Worm (Caenorhabditis elegans) whole organism, L4 larva: ENCODE measurements around the gene K11E4.6.

Experiments
- D1046.2 ChIP-seq: fragments of 200-800 bp; sonication (Bioruptor generic); IDR thresholded peaks from 2 replicates; pipeline ENCODE4 v1.3.6; 2022; ENCODE audit warnings: missing genetic modification characterization, missing compliant biosample characterization
- F10B5.3 ChIP-seq: sonication (generic microtip); optimal IDR thresholded peaks from 2 replicates; lab custom pipeline; 2016; ENCODE audit warnings: mild to moderate bottlenecking, missing genetic modification characterization, missing compliant biosample characterization
- F26F4.8 ChIP-seq: fragments of 200-800 bp; sonication (Bioruptor generic); conservative IDR thresholded peaks from 2 replicates; pipeline ENCODE4 v1.3.6; 2022; ENCODE audit warnings: missing genetic modification characterization, missing compliant biosample characterization
- F44E2.7 ChIP-seq: fragments of 200-800 bp; sonication (Bioruptor generic); IDR thresholded peaks from 2 replicates; pipeline ENCODE4 v2.1.2; 2022; ENCODE audit warnings: missing genetic modification characterization, missing compliant biosample characterization
- Y48G9A.11 ChIP-seq: fragments of 200-800 bp; sonication (Bioruptor generic); IDR thresholded peaks from 2 replicates; pipeline ENCODE4 v1.3.6; 2022; ENCODE audit warnings: missing genetic modification reagents, missing genetic modification characterization, missing compliant biosample characterization
- aly-2 ChIP-seq: sonication (generic microtip); optimal IDR thresholded peaks from 2 replicates; lab custom pipeline; 2018; ENCODE audit warnings: missing biosample characterization, missing genetic modification characterization
- ama-1 ChIP-seq: fragments of 150-350 bp; optimal IDR thresholded peaks from 2 replicates; lab custom pipeline; 2014; ENCODE audit warnings: inconsistent platforms, mixed read lengths
- ceh-20 ChIP-seq: fragments of 200-800 bp; sonication (Bioruptor generic); IDR thresholded peaks from 2 replicates; pipeline ENCODE4 v1.3.6; 2022; ENCODE audit warnings: missing genetic modification reagents, missing genetic modification characterization, missing compliant biosample characterization
- ceh-32 ChIP-seq: sonication (generic microtip); optimal IDR thresholded peaks from 2 replicates; lab custom pipeline; 2016; ENCODE audit warnings: mild to moderate bottlenecking, missing genetic modification characterization, missing compliant biosample characterization; ENCODE audit not compliant: poor library complexity
- ceh-62 ChIP-seq: sonication (generic microtip); optimal IDR thresholded peaks from 2 replicates; lab custom pipeline; 2017; ENCODE audit warnings: missing biosample characterization, missing genetic modification characterization
- cey-2 ChIP-seq: sonication (generic microtip); optimal IDR thresholded peaks from 3 replicates; lab custom pipeline; 2017; ENCODE audit warnings: missing genetic modification characterization, mild to moderate bottlenecking, missing compliant biosample characterization, antibody characterized with exemption, borderline replicate concordance; ENCODE audit not compliant: insufficient read depth
- ctbp-1 ChIP-seq: fragments of 200-800 bp; sonication (Bioruptor generic); IDR thresholded peaks from 2 replicates; pipeline ENCODE4 v1.3.6; 2022; ENCODE audit warnings: missing genetic modification reagents, missing genetic modification characterization, missing compliant biosample characterization
- daf-16 ChIP-seq, 3 experiments: sonication (generic microtip); optimal IDR thresholded peaks; 2 replicates each; lab custom pipeline; 2016 to 2017; ENCODE audit warnings: missing genetic modification characterization in 3 of 3, missing genetic modification reagents in 3 of 3, mild to moderate bottlenecking in 2 of 3, missing compliant biosample characterization in 2 of 3, missing biosample characterization in 1 of 3, moderate library complexity in 1 of 3
- daf-19 ChIP-seq: fragments of 200-800 bp; sonication (Bioruptor generic); conservative IDR thresholded peaks from 2 replicates; pipeline ENCODE4 v1.3.6; 2022; ENCODE audit warnings: missing genetic modification characterization, missing compliant biosample characterization
- daf-8 ChIP-seq: fragments of 200-800 bp; sonication (Bioruptor generic); IDR thresholded peaks from 2 replicates; pipeline ENCODE4 v1.3.6; 2022; ENCODE audit warnings: missing genetic modification characterization, missing compliant biosample characterization
- dmd-6 ChIP-seq: fragments of 200-800 bp; sonication (Bioruptor generic); IDR thresholded peaks from 2 replicates; pipeline ENCODE4 v1.3.6; 2022; ENCODE audit warnings: missing genetic modification reagents, missing genetic modification characterization, missing compliant biosample characterization
- dmd-9 ChIP-seq: fragments of 200-800 bp; sonication (Bioruptor generic); IDR thresholded peaks from 2 replicates; pipeline ENCODE4 v1.3.6; 2022; ENCODE audit warnings: missing genetic modification reagents, missing genetic modification characterization, missing compliant biosample characterization
- dpl-1 ChIP-seq: fragments of 150-350 bp; optimal IDR thresholded peaks from 2 replicates; lab custom pipeline; 2014; ENCODE audit warnings: missing biosample characterization, missing genetic modification reagents, missing genetic modification characterization
- dve-1 ChIP-seq: sonication (generic microtip); optimal IDR thresholded peaks from 2 replicates; lab custom pipeline; 2017; ENCODE audit warnings: antibody characterized with exemption, mild to moderate bottlenecking, missing genetic modification characterization, missing compliant biosample characterization; ENCODE audit not compliant: insufficient read depth
- egl-43 ChIP-seq: fragments of 200-800 bp; sonication (Bioruptor generic); IDR thresholded peaks from 2 replicates; pipeline ENCODE4 v1.3.6; 2022; ENCODE audit warnings: missing genetic modification reagents, missing genetic modification characterization, missing compliant biosample characterization
- fos-1 ChIP-seq: fragments of 150-350 bp; optimal IDR thresholded peaks from 2 replicates; lab custom pipeline; 2014; ENCODE audit warnings: missing biosample characterization, missing genetic modification characterization
- hif-1 ChIP-seq, 2 experiments: sonication (generic microtip); optimal IDR thresholded peaks; 2 replicates each; lab custom pipeline; 2016 to 2017; ENCODE audit warnings: missing compliant biosample characterization in 2 of 2, missing genetic modification characterization in 2 of 2, missing genetic modification reagents in 2 of 2, missing genotype in 2 of 2, mild to moderate bottlenecking in 1 of 2
- hlh-30 ChIP-seq: sonication (generic microtip); optimal IDR thresholded peaks from 2 replicates; lab custom pipeline; 2017; ENCODE audit warnings: antibody characterized with exemption, mild to moderate bottlenecking, missing genetic modification characterization, missing compliant biosample characterization; ENCODE audit not compliant: insufficient read depth
- hmg-1.1 ChIP-seq: fragments of 200-800 bp; sonication (Bioruptor generic); IDR thresholded peaks from 2 replicates; pipeline ENCODE4 v1.3.6; 2022; ENCODE audit warnings: missing genetic modification reagents, missing genetic modification characterization, missing compliant biosample characterization
- jun-1 ChIP-seq: fragments of 150-350 bp; optimal IDR thresholded peaks from 2 replicates; lab custom pipeline; 2014; ENCODE audit warnings: missing biosample characterization, missing genetic modification reagents, missing genetic modification characterization
- lin-1 ChIP-seq: fragments of 200-800 bp; sonication (Bioruptor generic); IDR thresholded peaks from 2 replicates; pipeline ENCODE4 v1.3.6; 2022; ENCODE audit warnings: missing genetic modification reagents, missing genetic modification characterization, missing compliant biosample characterization
- lin-15B ChIP-seq: fragments of 150-350 bp; sonication (generic microtip); optimal IDR thresholded peaks from 3 replicates; lab custom pipeline; 2014; ENCODE audit warnings: missing biosample characterization, missing genetic modification characterization
- lin-38 ChIP-seq: fragments of 200-800 bp; sonication (Bioruptor generic); IDR thresholded peaks from 2 replicates; pipeline ENCODE4 v1.3.6; 2022; ENCODE audit warnings: missing genetic modification reagents, missing genetic modification characterization, missing compliant biosample characterization
- lin-39 ChIP-seq: fragments of 150-350 bp; optimal IDR thresholded peaks from 2 replicates; lab custom pipeline; 2014; ENCODE audit warnings: missing biosample characterization, missing genetic modification reagents, missing genetic modification characterization
- lir-3 ChIP-seq: sonication (generic microtip); optimal IDR thresholded peaks from 2 replicates; lab custom pipeline; 2016; ENCODE audit warnings: mild to moderate bottlenecking, missing genetic modification characterization, missing compliant biosample characterization
- mdl-1 ChIP-seq, 2 experiments: fragments of 150-350 bp in 1 of 2; sonication (generic microtip) in 1 of 2; optimal IDR thresholded peaks; 2 replicates each; lab custom pipeline; 2014 to 2017; ENCODE audit warnings: missing biosample characterization in 2 of 2, missing genetic modification characterization in 2 of 2
- mdt-29 ChIP-seq: fragments of 200-800 bp; sonication (Bioruptor generic); IDR thresholded peaks from 2 replicates; pipeline ENCODE4 v1.3.6; 2022; ENCODE audit warnings: missing genetic modification reagents, missing genetic modification characterization, missing compliant biosample characterization
- mep-1 ChIP-seq: fragments of 150-350 bp; sonication (generic microtip); optimal IDR thresholded peaks from 3 replicates; lab custom pipeline; 2014; ENCODE audit warnings: missing biosample characterization, missing genetic modification characterization
- mes-2 ChIP-seq: sonication (generic microtip); optimal IDR thresholded peaks from 2 replicates; lab custom pipeline; 2016; ENCODE audit warnings: missing genotype, mild to moderate bottlenecking, missing genetic modification characterization, missing compliant biosample characterization; ENCODE audit not compliant: poor library complexity, severe bottlenecking
- mxl-2 ChIP-seq: fragments of 200-800 bp; sonication (Bioruptor generic); conservative IDR thresholded peaks from 2 replicates; pipeline ENCODE4 v1.3.6; 2022; ENCODE audit warnings: missing genetic modification reagents, missing genetic modification characterization, missing compliant biosample characterization
- nhr-111 ChIP-seq: fragments of 200-800 bp; sonication (Bioruptor generic); optimal IDR thresholded peaks from 2 replicates; lab custom pipeline; 2018; ENCODE audit warnings: mild to moderate bottlenecking, missing genetic modification characterization, missing compliant biosample characterization
- nhr-25 ChIP-seq: sonication (generic microtip); optimal IDR thresholded peaks from 2 replicates; lab custom pipeline; 2017; ENCODE audit warnings: missing genetic modification characterization, mild to moderate bottlenecking, missing compliant biosample characterization, antibody characterized with exemption, moderate library complexity, borderline replicate concordance; ENCODE audit not compliant: insufficient read depth
- nhr-41 ChIP-seq: fragments of 200-800 bp; sonication (Bioruptor generic); IDR thresholded peaks from 2 replicates; pipeline ENCODE4 v1.3.6; 2022; ENCODE audit warnings: missing genetic modification reagents, missing genetic modification characterization, missing compliant biosample characterization
- nhr-6 ChIP-seq: fragments of 150-350 bp; optimal IDR thresholded peaks from 2 replicates; lab custom pipeline; 2014; ENCODE audit warnings: missing biosample characterization, missing genetic modification characterization
- nhr-77 ChIP-seq: fragments of 150-350 bp; optimal IDR thresholded peaks from 2 replicates; lab custom pipeline; 2014; ENCODE audit warnings: missing biosample characterization, missing genetic modification characterization
- php-3 ChIP-seq: fragments of 200-800 bp; sonication (Bioruptor generic); IDR thresholded peaks from 2 replicates; pipeline ENCODE4 v1.3.6; 2022; ENCODE audit warnings: missing genetic modification reagents, missing genetic modification characterization, missing compliant biosample characterization
- saeg-2 ChIP-seq: fragments of 200-800 bp; sonication (Bioruptor generic); IDR thresholded peaks from 2 replicates; pipeline ENCODE4 v1.3.6; 2022; ENCODE audit warnings: missing genetic modification reagents, missing genetic modification characterization, missing compliant biosample characterization
- sdz-12 ChIP-seq: fragments of 200-800 bp; sonication (Bioruptor generic); optimal IDR thresholded peaks from 2 replicates; lab custom pipeline; 2018; ENCODE audit warnings: mild to moderate bottlenecking, missing genetic modification characterization, missing compliant biosample characterization
- spr-1 ChIP-seq: sonication (generic microtip); optimal IDR thresholded peaks from 2 replicates; lab custom pipeline; 2016; ENCODE audit warnings: mild to moderate bottlenecking, missing genetic modification characterization, missing compliant biosample characterization
- unc-130 ChIP-seq: sonication (generic microtip); optimal IDR thresholded peaks from 2 replicates; lab custom pipeline; 2016; ENCODE audit warnings: missing genetic modification reagents, missing genetic modification characterization, missing compliant biosample characterization
- unc-39 ChIP-seq: sonication (generic microtip); optimal IDR thresholded peaks from 2 replicates; lab custom pipeline; 2017; ENCODE audit warnings: missing biosample characterization, missing genetic modification characterization
- zag-1 ChIP-seq: fragments of 150-350 bp; optimal IDR thresholded peaks from 2 replicates; lab custom pipeline; 2014; ENCODE audit warnings: missing biosample characterization, missing genetic modification characterization
- zfp-3 ChIP-seq: fragments of 200-800 bp; sonication (Bioruptor generic); conservative IDR thresholded peaks from 2 replicates; pipeline ENCODE4 v1.3.6; 2022; ENCODE audit warnings: missing genetic modification reagents, missing genetic modification characterization, missing compliant biosample characterization
- zip-11 ChIP-seq: fragments of 200-800 bp; sonication (Bioruptor generic); IDR thresholded peaks from 2 replicates; pipeline ENCODE4 v1.3.6; 2022; ENCODE audit warnings: missing genetic modification characterization, missing compliant biosample characterization

Gene K11E4.6

ce11 chrX:13716313-13716712 lies 8.2 kb upstream of the K11E4.6 start (continued):
- 0 out of 2 replicates have a peak, but pooled peaks have one; percentile 70 for TF ChIP-seq zfp-3
- TF ChIP-seq unc-39 (tag; lab: Kevin White, UChicago): no peak
- no peak for TF ChIP-seq lin-39 (tag; lab: Kevin White, UChicago)
- no peak for TF ChIP-seq nhr-6 (tag; lab: Kevin White, UChicago)
- no peak for TF ChIP-seq nhr-25
- 0 out of 2 replicates have a peak, but pooled peaks have one; percentile 19 for TF ChIP-seq lin-1 (GFP tag; lab: Robert Waterston, UW)
- no peak for TF ChIP-seq lir-3 (tag; lab: Kevin White, UChicago)
- peak; percentile 11 to 58 for TF ChIP-seq daf-16 (GFP tag; optimal IDR thresholded peaks at IDR 0.05; lab: Kevin White, UChicago)
- TF ChIP-seq daf-16 (tag; optimal IDR thresholded peaks at IDR 0.05; lab: Kevin White, UChicago): peak; percentile 73
- TF ChIP-seq mdl-1 (tag; optimal IDR thresholded peaks at IDR 0.05; lab: Kevin White, UChicago): no peak
- TF ChIP-seq nhr-111: no peak
- TF ChIP-seq ceh-62 (tag; lab: Kevin White, UChicago): no peak
- no peak for TF ChIP-seq Y48G9A.11
- no peak for TF ChIP-seq cey-2 (tag; lab: Kevin White, UChicago)
- no peak for TF ChIP-seq zip-11 (GFP tag; lab: Robert Waterston, UW)
- TF ChIP-seq dve-1 (tag; lab: Kevin White, UChicago): peak; percentile 31
- TF ChIP-seq mdt-29 (GFP tag; lab: Robert Waterston, UW): no peak
- no peak for TF ChIP-seq ceh-20 (GFP tag; lab: Robert Waterston, UW)
- no peak for TF ChIP-seq unc-130 (GFP tag; lab: Kevin White, UChicago)
- 0 out of 2 replicates have a peak, but pooled peaks have one; percentile 15 for TF ChIP-seq dmd-9 (GFP tag; lab: Robert Waterston, UW)
- no peak for TF ChIP-seq mxl-2 (GFP tag; lab: Robert Waterston, UW)
- no peak for TF ChIP-seq hif-1 (tag; optimal IDR thresholded peaks at IDR 0.05; lab: Kevin White, UChicago)
- peak; percentile 50; the same call in 1 of the 2 replicates for TF ChIP-seq hmg-1.1
- TF ChIP-seq mes-2: no peak
- TF ChIP-seq php-3 (GFP tag; lab: Robert Waterston, UW): no peak
- TF ChIP-seq F26F4.8 (GFP tag; lab: Robert Waterston, UW): no peak
- TF ChIP-seq dmd-6 (GFP tag; lab: Robert Waterston, UW): peak; percentile 44; the same call in 1 of the 2 replicates
- 0 out of 2 replicates have a peak, but pooled peaks have one; percentile 48 for TF ChIP-seq saeg-2 (GFP tag; lab: Robert Waterston, UW)
- TF ChIP-seq dpl-1 (GFP tag; lab: Kevin White, UChicago): no peak
- TF ChIP-seq jun-1: no peak
- 0 out of 2 replicates have a peak, but pooled peaks have one; percentile 29 for TF ChIP-seq D1046.2 (GFP tag; lab: Robert Waterston, UW)
- 0 out of 2 replicates have a peak, but pooled peaks have one; percentile 65 for TF ChIP-seq nhr-41 (GFP tag; lab: Robert Waterston, UW)
- no peak for TF ChIP-seq aly-2 (tag; lab: Kevin White, UChicago)
- TF ChIP-seq daf-19: 0 out of 2 replicates have a peak, but pooled peaks have one; percentile 47
- TF ChIP-seq spr-1 (tag; lab: Kevin White, UChicago): no peak
- TF ChIP-seq nhr-77 (tag; lab: Kevin White, UChicago): no peak
- no peak for TF ChIP-seq zag-1 (tag; lab: Kevin White, UChicago)
- no peak for TF ChIP-seq F10B5.3 (tag; lab: Kevin White, UChicago)
- TF ChIP-seq sdz-12 (GFP tag; lab: Kevin White, UChicago): no peak
- no peak for TF ChIP-seq fos-1 (tag; lab: Kevin White, UChicago)
- TF ChIP-seq F44E2.7 (GFP tag; lab: Robert Waterston, UW): no peak
- peak; percentile 53 for TF ChIP-seq lin-38
- TF ChIP-seq ama-1 (lab: Kevin White, UChicago): no peak
- no peak for TF ChIP-seq mep-1 (tag; lab: Kevin White, UChicago)
- TF ChIP-seq ceh-32 (tag; lab: Kevin White, UChicago): no peak
- TF ChIP-seq lin-15B (tag; lab: Kevin White, UChicago): no peak
- TF ChIP-seq hlh-30 (tag; lab: Kevin White, UChicago): peak; percentile 36
- 0 out of 2 replicates have a peak, but pooled peaks have one; percentile 10 for TF ChIP-seq ctbp-1 (GFP tag; lab: Robert Waterston, UW)
- no peak for TF ChIP-seq daf-8 (GFP tag; lab: Robert Waterston, UW)
- TF ChIP-seq egl-43: no peak
